Fruit fly (Drosophila melanogaster) whole organism, adult: ENCODE data around the gene Fer1.

ENCODE experiments used
- CG11617 ChIP-seq: fragments of 200-800 bp; sonication (Bioruptor generic); optimal IDR thresholded peaks from 2 replicates; lab custom pipeline; 2017; ENCODE audit warnings: mild to moderate bottlenecking, missing biosample characterization, missing genetic modification reagents, missing genetic modification characterization
- CG12768 ChIP-seq: fragments of 200-800 bp; sonication (Bioruptor generic); optimal IDR thresholded peaks from 2 replicates; lab custom pipeline; 2017; ENCODE audit warnings: missing biosample characterization, missing genetic modification characterization, mild to moderate bottlenecking, moderate library complexity, missing genetic modification reagents
- CG14711 ChIP-seq: fragments of 200-800 bp; sonication (Bioruptor generic); optimal IDR thresholded peaks from 2 replicates; lab custom pipeline; 2018; ENCODE audit warnings: missing biosample characterization, mild to moderate bottlenecking, missing genetic modification characterization, moderate library complexity
- CG33017 ChIP-seq: fragments of 200-800 bp; sonication (Bioruptor generic); optimal IDR thresholded peaks from 2 replicates; lab custom pipeline; 2018; ENCODE audit warnings: missing biosample characterization, mild to moderate bottlenecking, missing genetic modification characterization, moderate library complexity
- CG7101 ChIP-seq: fragments of 200-800 bp; sonication (Bioruptor generic); optimal IDR thresholded peaks from 2 replicates; lab custom pipeline; 2018; ENCODE audit warnings: missing biosample characterization, mild to moderate bottlenecking, missing genetic modification characterization, moderate library complexity
- Clk ChIP-seq: fragments of 200-800 bp; sonication (Bioruptor generic); optimal IDR thresholded peaks from 2 replicates; lab custom pipeline; 2017; ENCODE audit warnings: missing biosample characterization, missing genetic modification characterization
- Hr96 ChIP-seq: fragments of 200-800 bp; sonication (Bioruptor generic); optimal IDR thresholded peaks from 2 replicates; lab custom pipeline; 2016; ENCODE audit warnings: missing biosample characterization, missing genetic modification characterization
- Mnt ChIP-seq: fragments of 200-800 bp; sonication (Bioruptor generic); optimal IDR thresholded peaks from 2 replicates; lab custom pipeline; 2016; ENCODE audit warnings: missing biosample characterization, mild to moderate bottlenecking, missing genetic modification characterization
- cic ChIP-seq: fragments of 200-800 bp; sonication (Bioruptor generic); optimal IDR thresholded peaks from 2 replicates; lab custom pipeline; 2017; ENCODE audit warnings: missing biosample characterization, mild to moderate bottlenecking, missing genetic modification characterization, moderate library complexity
- kay ChIP-seq: fragments of 200-800 bp; sonication (Bioruptor generic); peaks from one replicate; lab custom pipeline; 2016; ENCODE audit warnings: missing biosample characterization, missing genetic modification characterization, borderline replicate concordance
- ovo ChIP-seq: fragments of 200-800 bp; sonication (Bioruptor generic); optimal IDR thresholded peaks from 2 replicates; lab custom pipeline; 2016; ENCODE audit warnings: missing biosample characterization, missing genetic modification characterization
- toe ChIP-seq: fragments of 200-800 bp; sonication (Bioruptor generic); optimal IDR thresholded peaks from 2 replicates; lab custom pipeline; 2016; ENCODE audit warnings: missing biosample characterization, missing genetic modification characterization

dm6 chr3R:7144245-7144904 is 8.4 kb downstream of the Fer1 start, which contains the start of the genes CG14610 and CG2656:
- TF ChIP-seq CG7101 (tag; lab: Kevin White, UChicago), result peak; percentile 69
- peak; percentile 9 for TF ChIP-seq Clk (GFP tag; lab: Kevin White, UChicago)
- TF ChIP-seq cic (GFP tag; lab: Kevin White, UChicago), result no peak
- TF ChIP-seq toe (GFP tag; lab: Kevin White, UChicago), result peak; percentile 74
- TF ChIP-seq CG11617 (GFP tag; lab: Kevin White, UChicago), result peak; percentile 32
- peak; percentile 35 for TF ChIP-seq CG14711 (tag; lab: Kevin White, UChicago)
- peak; percentile 85 for TF ChIP-seq Mnt
- TF ChIP-seq kay, result no peak
- TF ChIP-seq CG33017 (tag; lab: Kevin White, UChicago), result peak; percentile 0
- peak; percentile 40 for TF ChIP-seq CG12768 (GFP tag; lab: Kevin White, UChicago)
- TF ChIP-seq ovo, result peak; percentile 35
- peak; percentile 77 for TF ChIP-seq Hr96
